Fruit fly (Drosophila melanogaster) whole organism, wandering third instar larva: ENCODE measurements around the gene Pfdn6.

Source experiments
- Abd-B ChIP-seq: fragments of >200 bp; optimal IDR thresholded peaks from 2 replicates; lab custom pipeline; 2017; ENCODE audit warnings: missing biosample characterization, missing genetic modification characterization
- CG32264 ChIP-seq: fragments of 200-800 bp; sonication (Bioruptor generic); optimal IDR thresholded peaks from 2 replicates; lab custom pipeline; 2016; ENCODE audit warnings: missing biosample characterization, missing genetic modification characterization
- CG9705 ChIP-seq: fragments of 200-800 bp; sonication (Bioruptor generic); optimal IDR thresholded peaks from 2 replicates; lab custom pipeline; 2018; ENCODE audit warnings: missing biosample characterization, mild to moderate bottlenecking, missing genetic modification characterization
- CrebA ChIP-seq: fragments of 200-800 bp; sonication (Bioruptor generic); optimal IDR thresholded peaks from 2 replicates; lab custom pipeline; 2016; ENCODE audit warnings: missing biosample characterization, mild to moderate bottlenecking, missing genetic modification characterization, borderline replicate concordance
- Dfd ChIP-seq: fragments of >200 bp; optimal IDR thresholded peaks from 2 replicates; lab custom pipeline; 2017; ENCODE audit warnings: missing biosample characterization, missing genetic modification characterization
- Dif ChIP-seq: fragments of 200-275, 200-300 bp; sonication (Bioruptor generic); optimal IDR thresholded peaks from 2 replicates; lab custom pipeline; 2018; ENCODE audit warnings: missing biosample characterization, missing genetic modification characterization; ENCODE audit not compliant: partially characterized antibody
- GATAd ChIP-seq: sonication (Bioruptor generic); optimal IDR thresholded peaks from 2 replicates; lab custom pipeline; 2016; ENCODE audit warnings: missing biosample characterization, missing genetic modification characterization
- HLH106 ChIP-seq: fragments of 200-800 bp; optimal IDR thresholded peaks from 3 replicates; lab custom pipeline; 2019; ENCODE audit warnings: missing biosample characterization, mild to moderate bottlenecking, missing genetic modification characterization, moderate library complexity
- Hnf4 ChIP-seq: fragments of 200-800 bp; sonication (Bioruptor generic); optimal IDR thresholded peaks from 2 replicates; lab custom pipeline; 2016; ENCODE audit warnings: missing biosample characterization, mild to moderate bottlenecking, missing genetic modification characterization
- Hr78 ChIP-seq: fragments of >200 bp; optimal IDR thresholded peaks from 2 replicates; lab custom pipeline; 2017; ENCODE audit warnings: missing biosample characterization, missing genetic modification characterization
- Hr83 ChIP-seq: fragments of 200-300 bp; sonication (Bioruptor generic); optimal IDR thresholded peaks from 2 replicates; lab custom pipeline; 2016; ENCODE audit warnings: missing biosample characterization, mild to moderate bottlenecking, missing genetic modification characterization, moderate library complexity; ENCODE audit not compliant: poor library complexity, severe bottlenecking
- Jra ChIP-seq: sonication (Bioruptor generic); optimal IDR thresholded peaks from 2 replicates; lab custom pipeline; 2016; ENCODE audit warnings: missing biosample characterization, missing genetic modification characterization
- Mio ChIP-seq: sonication (Bioruptor generic); optimal IDR thresholded peaks from 2 replicates; lab custom pipeline; 2016; ENCODE audit warnings: missing biosample characterization, missing genetic modification characterization
- Myc ChIP-seq: fragments of >200 bp; optimal IDR thresholded peaks from 2 replicates; lab custom pipeline; 2017
- N ChIP-seq: fragments of >200 bp; optimal IDR thresholded peaks from 2 replicates; lab custom pipeline; 2018; ENCODE audit warnings: missing biosample characterization, missing external identifiers, missing genetic modification characterization
- OdsH ChIP-seq: fragments of 200-800 bp; sonication (Bioruptor generic); optimal IDR thresholded peaks from 2 replicates; lab custom pipeline; 2016; ENCODE audit warnings: missing biosample characterization, mild to moderate bottlenecking, missing genetic modification characterization
- Rel ChIP-seq, 2 experiments: fragments of 200-800 bp; sonication (Bioruptor generic) in 1 of 2; optimal IDR thresholded peaks; 2 replicates in 1 of 2; 3 replicates in 1 of 2; lab custom pipeline; 2016 to 2019; ENCODE audit warnings: mild to moderate bottlenecking in 2 of 2, missing biosample characterization in 2 of 2, missing genetic modification characterization in 2 of 2, moderate library complexity in 1 of 2
- Sp1 ChIP-seq: fragments of 200-800 bp; sonication (Bioruptor generic); optimal IDR thresholded peaks from 3 replicates; lab custom pipeline; 2019; ENCODE audit warnings: missing biosample characterization, mild to moderate bottlenecking, missing genetic modification characterization, moderate library complexity
- Vsx2 ChIP-seq: fragments of 200-300, 225-300 bp; sonication (Bioruptor generic); optimal IDR thresholded peaks from 2 replicates; lab custom pipeline; 2018; ENCODE audit warnings: missing biosample characterization, missing genetic modification characterization; ENCODE audit not compliant: partially characterized antibody
- br ChIP-seq: fragments of 200-800 bp; sonication (Bioruptor generic); optimal IDR thresholded peaks from 2 replicates; lab custom pipeline; 2016; ENCODE audit warnings: missing biosample characterization, missing genetic modification characterization
- brk ChIP-seq: fragments of 200-800 bp; sonication (Bioruptor generic); optimal IDR thresholded peaks from 2 replicates; lab custom pipeline; 2016; ENCODE audit warnings: missing biosample characterization, mild to moderate bottlenecking, missing genetic modification characterization
- dl ChIP-seq, 2 experiments: fragments of 175-275, 200-275 bp in 1 of 2; fragments of 200-275 bp in 1 of 2; sonication (Bioruptor generic); optimal IDR thresholded peaks; lab custom pipeline; 2018; ENCODE audit warnings: mild to moderate bottlenecking in 2 of 2, missing biosample characterization in 2 of 2, missing genetic modification characterization in 2 of 2, moderate library complexity in 2 of 2; ENCODE audit not compliant: partially characterized antibody in 2 of 2, insufficient read depth in 1 of 2
- dmrt93B ChIP-seq: fragments of 200-800 bp; sonication (Bioruptor generic); optimal IDR thresholded peaks from 2 replicates; lab custom pipeline; 2018; ENCODE audit warnings: missing biosample characterization, mild to moderate bottlenecking, missing genetic modification characterization
- dsf ChIP-seq: sonication (Bioruptor generic); optimal IDR thresholded peaks from 2 replicates; lab custom pipeline; 2016; ENCODE audit warnings: missing biosample characterization, missing genetic modification characterization, borderline replicate concordance
- ey ChIP-seq: fragments of 200-800 bp; sonication (Bioruptor generic); optimal IDR thresholded peaks from 2 replicates; lab custom pipeline; 2016; ENCODE audit warnings: missing biosample characterization, missing genetic modification characterization
- foxo ChIP-seq, 2 experiments: fragments of 200-800 bp; sonication (Bioruptor generic); optimal IDR thresholded peaks; 2 replicates in 1 of 2; 3 replicates in 1 of 2; lab custom pipeline; 2016 to 2017; ENCODE audit warnings: missing biosample characterization in 2 of 2, missing genetic modification characterization in 2 of 2
- fru ChIP-seq: fragments of 200-800 bp; sonication (Bioruptor generic); optimal IDR thresholded peaks from 3 replicates; lab custom pipeline; 2016; ENCODE audit warnings: missing biosample characterization, mild to moderate bottlenecking, missing genetic modification characterization
- h ChIP-seq: fragments of 200-800 bp; sonication (Bioruptor generic); optimal IDR thresholded peaks from 3 replicates; lab custom pipeline; 2016; ENCODE audit warnings: missing biosample characterization, mild to moderate bottlenecking, missing genetic modification characterization
- jim ChIP-seq: fragments of 175-275, 200-325 bp; sonication (Bioruptor generic); optimal IDR thresholded peaks from 2 replicates; lab custom pipeline; 2016; ENCODE audit warnings: missing biosample characterization, mild to moderate bottlenecking, missing genetic modification characterization
- lola ChIP-seq: fragments of >200 bp; optimal IDR thresholded peaks from 2 replicates; lab custom pipeline; 2017; ENCODE audit warnings: missing biosample characterization, missing genetic modification characterization
- pan ChIP-seq: fragments of >200 bp; optimal IDR thresholded peaks from 2 replicates; lab custom pipeline; 2017
- psq ChIP-seq: fragments of 200-800 bp; sonication (Bioruptor generic); optimal IDR thresholded peaks from 3 replicates; lab custom pipeline; 2017; ENCODE audit warnings: missing biosample characterization, mild to moderate bottlenecking, missing genetic modification characterization, moderate library complexity
- rgr ChIP-seq: fragments of 200-800 bp; sonication (Bioruptor generic); optimal IDR thresholded peaks from 3 replicates; lab custom pipeline; 2016; ENCODE audit warnings: missing biosample characterization, mild to moderate bottlenecking, missing genetic modification characterization
- sage ChIP-seq: fragments of 200-800 bp; sonication (Bioruptor generic); optimal IDR thresholded peaks from 2 replicates; lab custom pipeline; 2016; ENCODE audit warnings: missing biosample characterization, mild to moderate bottlenecking, missing genetic modification characterization
- sv ChIP-seq: fragments of 200-800 bp; sonication (Bioruptor generic); optimal IDR thresholded peaks from 3 replicates; lab custom pipeline; 2016; ENCODE audit warnings: missing biosample characterization, missing genetic modification characterization
- tai ChIP-seq: sonication (Bioruptor generic); optimal IDR thresholded peaks from 2 replicates; lab custom pipeline; 2016; ENCODE audit warnings: missing biosample characterization, missing genetic modification characterization
- usp ChIP-seq: fragments of >200 bp; optimal IDR thresholded peaks from 2 replicates; lab custom pipeline; 2017; ENCODE audit warnings: missing biosample characterization, missing genetic modification characterization
- woc ChIP-seq: sonication (Bioruptor generic); optimal IDR thresholded peaks from 2 replicates; lab custom pipeline; 2016; ENCODE audit warnings: missing biosample characterization, mild to moderate bottlenecking, missing genetic modification characterization

Pfdn6 gene

dm6 chr3L:19896280-19896891 lies 27.1 kb upstream of the Pfdn6 start:
- TF ChIP-seq fru, result no peak
- peak; percentile 14 for TF ChIP-seq Hr83 (GFP tag; lab: Kevin White, UChicago)
- TF ChIP-seq dmrt93B (GFP tag; lab: Kevin White, UChicago), result no peak
- TF ChIP-seq Dfd (GFP tag; lab: Kevin White, UChicago), result no peak
- no peak for TF ChIP-seq jim (GFP tag; lab: Kevin White, UChicago)
- TF ChIP-seq br (GFP tag; lab: Kevin White, UChicago), result no peak
- TF ChIP-seq Rel (GFP tag; optimal IDR thresholded peaks at IDR 0.05; lab: Kevin White, UChicago), result no peak
- peak; percentile 39 for TF ChIP-seq Rel (tag; optimal IDR thresholded peaks at IDR 0.05; lab: Kevin White, UChicago)
- no peak for TF ChIP-seq Jra (GFP tag; lab: Kevin White, UChicago)
- TF ChIP-seq Dif, result peak; percentile 79
- no peak for TF ChIP-seq Vsx2 (GFP tag; lab: Kevin White, UChicago)
- no peak for TF ChIP-seq HLH106 (tag; lab: Kevin White, UChicago)
- peak; percentile 3 for TF ChIP-seq CrebA
- no peak for TF ChIP-seq sv (GFP tag; lab: Kevin White, UChicago)
- no peak for TF ChIP-seq N (GFP tag; lab: Kevin White, UChicago)
- no peak for TF ChIP-seq Hnf4
- no peak for TF ChIP-seq Myc (lab: Kevin White, UChicago)
- peak; percentile 79 to 83 for TF ChIP-seq dl (GFP tag; optimal IDR thresholded peaks at IDR 0.05; lab: Kevin White, UChicago; ENCODE audit: insufficient read depth in 1 of 2, partially characterized antibody in 2 of 2)
- TF ChIP-seq ey (GFP tag; lab: Kevin White, UChicago), result no peak

- TF ChIP-seq psq (GFP tag; lab: Kevin White, UChicago) (peak; percentile 29), Rel (GFP tag; optimal IDR thresholded peaks at IDR 0.05; lab: Kevin White, UChicago) (peak; percentile 8), Rel (tag; optimal IDR thresholded peaks at IDR 0.05; lab: Kevin White, UChicago) (no peak), OdsH (GFP tag; lab: Kevin White, UChicago) (peak; percentile 8), Vsx2 (GFP tag; lab: Kevin White, UChicago) (peak; percentile 49), Hnf4 (no peak), fru (peak; percentile 27), jim (GFP tag; lab: Kevin White, UChicago) (peak; percentile 23), sv (GFP tag; lab: Kevin White, UChicago) (peak; percentile 56), br (GFP tag; lab: Kevin White, UChicago) (peak; percentile 55), Myc (lab: Kevin White, UChicago) (peak; percentile 9), Abd-B (GFP tag; lab: Kevin White, UChicago) (no peak), sage (GFP tag; lab: Kevin White, UChicago) (no peak), GATAd (GFP tag; lab: Kevin White, UChicago) (no peak), lola (GFP tag; lab: Kevin White, UChicago) (no peak), rgr (GFP tag; lab: Kevin White, UChicago) (peak; percentile 32), Hr78 (GFP tag; lab: Kevin White, UChicago) (no peak), CG9705 (peak; percentile 24), Jra (GFP tag; lab: Kevin White, UChicago) (no peak), HLH106 (tag; lab: Kevin White, UChicago) (no peak), dsf (GFP tag; lab: Kevin White, UChicago) (no peak), brk (peak; percentile 39), dmrt93B (GFP tag; lab: Kevin White, UChicago) (no peak), N (GFP tag; lab: Kevin White, UChicago) (no peak), CrebA (no peak), foxo (GFP tag; optimal IDR thresholded peaks at IDR 0.05; lab: Kevin White, UChicago) (peak; percentile 1 to 18), tai (GFP tag; lab: Kevin White, UChicago) (no peak), Dif (peak; percentile 85), pan (no peak), CG32264 (GFP tag; lab: Kevin White, UChicago) (no peak), Hr83 (GFP tag; lab: Kevin White, UChicago) (peak; percentile 40), h (peak; percentile 34), dl (GFP tag; optimal IDR thresholded peaks at IDR 0.05; lab: Kevin White, UChicago; ENCODE audit: insufficient read depth in 1 of 2, partially characterized antibody in 2 of 2) (peak; percentile 42 to 80), Dfd (GFP tag; lab: Kevin White, UChicago) (no peak), Sp1 (peak; percentile 35), ey (GFP tag; lab: Kevin White, UChicago) (no peak), woc (GFP tag; lab: Kevin White, UChicago) (no peak), Mio (GFP tag; lab: Kevin White, UChicago) (no peak), usp (no peak)
- TF ChIP-seq, all 38 proteins: peak for 18
These were observed 26.4 kb upstream of the Pfdn6 start for dm6 chr3L:19896892-19897684.
